Worm (Caenorhabditis elegans) whole organism, L2 larva: ENCODE measurements around the gene klp-17.

Source experiments
- dmd-4 ChIP-seq: sonication (generic microtip); optimal IDR thresholded peaks from 2 replicates; lab custom pipeline; 2017; ENCODE audit warnings: missing biosample characterization, missing genetic modification characterization
- egl-27 ChIP-seq: sonication (generic microtip); optimal IDR thresholded peaks from 3 replicates; lab custom pipeline; 2017; ENCODE audit warnings: missing biosample characterization, missing genetic modification reagents, missing genetic modification characterization
- lin-39 ChIP-seq: fragments of 150-350 bp; optimal IDR thresholded peaks from 2 replicates; lab custom pipeline; 2014; ENCODE audit warnings: missing biosample characterization, missing genetic modification reagents, missing genetic modification characterization
- lsy-2 ChIP-seq, 2 experiments: fragments of 150-350 bp in 1 of 2; sonication (generic microtip) in 1 of 2; optimal IDR thresholded peaks; 2 replicates each; lab custom pipeline; 2014 to 2017; ENCODE audit warnings: missing biosample characterization in 2 of 2, missing genetic modification characterization in 2 of 2
- nhr-25 ChIP-seq: fragments of 150-350 bp; sonication (generic microtip); optimal IDR thresholded peaks from 3 replicates; lab custom pipeline; 2014; ENCODE audit warnings: missing biosample characterization, missing genetic modification characterization
- skn-1 ChIP-seq: sonication (generic microtip); optimal IDR thresholded peaks from 2 replicates; lab custom pipeline; 2017; ENCODE audit warnings: missing biosample characterization, missing genetic modification characterization
- snpc-4 ChIP-seq: fragments of 150-350 bp; optimal IDR thresholded peaks from 2 replicates; lab custom pipeline; 2014; ENCODE audit warnings: missing biosample characterization, missing genetic modification characterization
- unc-62 ChIP-seq: fragments of 150-350 bp; optimal IDR thresholded peaks from 2 replicates; lab custom pipeline; 2014; ENCODE audit warnings: missing biosample characterization, missing genetic modification reagents, missing genetic modification characterization
- zag-1 ChIP-seq: fragments of 150-350 bp; optimal IDR thresholded peaks from 2 replicates; lab custom pipeline; 2014; ENCODE audit warnings: missing biosample characterization, missing genetic modification characterization
- ztf-11 ChIP-seq: sonication (generic microtip); optimal IDR thresholded peaks from 2 replicates; lab custom pipeline; 2017; ENCODE audit warnings: missing biosample characterization, missing genetic modification characterization
- ztf-4 ChIP-seq: fragments of 150-350 bp; optimal IDR thresholded peaks from 2 replicates; lab custom pipeline; 2014; ENCODE audit warnings: missing biosample characterization, missing genetic modification characterization

- no peak for TF ChIP-seq ztf-4 (tag; lab: Kevin White, UChicago)
- no peak for TF ChIP-seq nhr-25 (tag; lab: Kevin White, UChicago)
- no peak for TF ChIP-seq lin-39 (tag; lab: Kevin White, UChicago)
- TF ChIP-seq snpc-4 (tag; lab: Kevin White, UChicago), result no peak
- no peak for TF ChIP-seq lsy-2 (tag; optimal IDR thresholded peaks at IDR 0.05; lab: Kevin White, UChicago)
- no peak for TF ChIP-seq ztf-11 (tag; lab: Kevin White, UChicago)
- TF ChIP-seq unc-62 (GFP tag; lab: Kevin White, UChicago), result no peak
- no peak for TF ChIP-seq dmd-4
- TF ChIP-seq zag-1 (tag; lab: Kevin White, UChicago), result no peak
- no peak for TF ChIP-seq skn-1
- TF ChIP-seq egl-27 (tag; lab: Kevin White, UChicago), result no peak
Measured at ce11 chrII:11514775-11515174, 47.3 kb upstream of the klp-17 start, which contains the start of gene srh-44.
